Fruit fly (Drosophila melanogaster): ENCODE results near the gene Acsx2.

Acsx2 gene

DNA sequence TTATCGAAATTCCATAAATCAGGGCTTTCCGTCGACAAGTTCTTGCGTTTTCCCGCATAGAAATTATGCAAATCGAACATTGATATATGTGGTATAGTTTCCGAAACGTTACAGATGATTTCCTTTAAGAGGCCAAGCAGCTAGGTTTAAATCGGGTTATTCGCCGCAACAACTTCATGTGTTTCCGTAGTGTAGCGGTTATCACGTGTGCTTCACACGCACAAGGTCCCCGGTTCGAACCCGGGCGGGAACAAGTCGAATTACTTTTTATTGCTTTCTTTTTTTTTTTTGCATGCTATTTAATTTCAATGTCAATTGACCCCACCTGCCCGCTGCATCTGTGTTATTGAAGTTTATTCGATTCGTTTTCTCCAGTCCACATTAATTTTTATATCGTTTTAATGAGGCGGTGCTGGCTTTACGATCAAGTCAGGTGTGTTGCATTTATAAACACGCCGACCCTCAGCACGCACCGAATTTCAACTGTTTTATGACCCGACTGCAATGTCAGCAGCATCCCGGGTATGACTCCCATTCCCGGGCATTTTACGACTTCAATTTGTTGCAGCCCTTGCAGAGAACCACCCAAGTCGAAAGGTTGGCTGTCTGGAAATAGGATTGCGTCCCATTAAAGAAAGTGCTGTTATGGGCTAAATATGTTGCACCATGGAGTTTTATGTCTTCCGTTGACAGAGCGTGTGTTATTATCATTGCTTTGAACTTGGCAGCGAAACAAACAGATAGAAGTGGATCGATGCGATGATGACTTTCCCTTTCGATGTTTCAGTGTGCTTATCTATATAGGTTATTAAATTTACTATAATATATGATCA, 11.6 kb downstream of the Acsx2 start (continued):
- TF ChIP-seq D19B (GFP tag; optimal IDR thresholded peaks at IDR 0.05) (no peak), CG6791 (GFP tag; IDR thresholded peaks at IDR 0.05; ENCODE audit: partially characterized antibody) (peak; percentile 91), lbe (GFP tag; optimal IDR thresholded peaks at IDR 0.05) (no peak), cad (GFP tag; optimal IDR thresholded peaks at IDR 0.05) (peak; percentile 84), row (GFP tag; IDR thresholded peaks at IDR 0.05) (no peak), hb (GFP tag; IDR thresholded peaks at IDR 0.05; ENCODE audit: partially characterized antibody) (peak; percentile 59; the same call in 1 of the 3 replicates), Kr (GFP tag; optimal IDR thresholded peaks at IDR 0.05) (no peak), vvl (GFP tag; IDR thresholded peaks at IDR 0.05) (peak; percentile 24; the same call in 1 of the 2 replicates), CG17829 (tag; optimal IDR thresholded peaks at IDR 0.05) (no peak), CG13775 (GFP tag; optimal IDR thresholded peaks at IDR 0.05) (no peak), vnd (GFP tag; IDR thresholded peaks at IDR 0.05; ENCODE audit: partially characterized antibody) (peak; percentile 72), CG7928 (GFP tag; optimal IDR thresholded peaks at IDR 0.05) (no peak), B-H2 (GFP tag; optimal IDR thresholded peaks at IDR 0.05) (no peak), ac (GFP tag; optimal IDR thresholded peaks at IDR 0.05) (no peak), unc-4 (GFP tag; IDR thresholded peaks at IDR 0.05; ENCODE audit: partially characterized antibody) (0 out of 2 replicates have a peak, but pooled peaks have one; percentile 24), run (tag; optimal IDR thresholded peaks at IDR 0.05) (no peak), twi (tag; optimal IDR thresholded peaks at IDR 0.05) (peak; percentile 95), sens (GFP tag) (peak; percentile 80), lmd (GFP tag; IDR thresholded peaks at IDR 0.05) (no peak), Scr (GFP tag; IDR thresholded peaks at IDR 0.05; ENCODE audit: partially characterized antibody) (peak; percentile 70), BtbVII (GFP tag; optimal IDR thresholded peaks at IDR 0.05) (no peak), rib (GFP tag; IDR thresholded peaks at IDR 0.05) (no peak), HLHmδ (GFP tag; optimal IDR thresholded peaks at IDR 0.05) (no peak), CG14014 (GFP tag; IDR thresholded peaks at IDR 0.05) (no peak), CG3995 (GFP tag; optimal IDR thresholded peaks at IDR 0.05) (no peak), jumu (GFP tag; optimal IDR thresholded peaks at IDR 0.05) (no peak), ato (GFP tag; IDR thresholded peaks at IDR 0.05; ENCODE audit: partially characterized antibody) (peak; percentile 68), ci (GFP tag; IDR thresholded peaks at IDR 0.05) (peak; percentile 8; the same call in 1 of the 3 replicates), CG9797 (GFP tag; optimal IDR thresholded peaks at IDR 0.05) (no peak), CG43689 (GFP tag; IDR thresholded peaks at IDR 0.05) (no peak), fd96Cb (tag; optimal IDR thresholded peaks at IDR 0.05) (no peak), CG14860 (GFP tag; IDR thresholded peaks at IDR 0.05; ENCODE audit: partially characterized antibody) (peak; percentile 74), CG31441 (GFP tag; IDR thresholded peaks at IDR 0.05) (no peak), CG42726 (GFP tag; IDR thresholded peaks at IDR 0.05; ENCODE audit: partially characterized antibody) (peak; percentile 89), CG14050 (GFP tag; IDR thresholded peaks at IDR 0.05) (no peak), CG8281 (tag; optimal IDR thresholded peaks at IDR 0.05) (no peak), Hr3 (GFP tag; optimal IDR thresholded peaks at IDR 0.05) (no peak), ara (GFP tag; IDR thresholded peaks at IDR 0.05) (no peak), CG33557 (GFP tag; optimal IDR thresholded peaks at IDR 0.05) (no peak), knrl (GFP tag; IDR thresholded peaks at IDR 0.05; ENCODE audit: partially characterized antibody) (peak; percentile 58; the same call in 1 of the 3 replicates), inv (GFP tag; IDR thresholded peaks at IDR 0.05; ENCODE audit: partially characterized antibody) (peak; percentile 29; the same call in 1 of the 2 replicates), NC2β (GFP tag; optimal IDR thresholded peaks at IDR 0.05) (no peak), Sox100B (GFP tag; optimal IDR thresholded peaks at IDR 0.05) (no peak), CG34224 (GFP tag; IDR thresholded peaks at IDR 0.05; ENCODE audit: partially characterized antibody) (peak; percentile 67), Atf6 (GFP tag; IDR thresholded peaks at IDR 0.05) (peak; percentile 23; the same call in 1 of the 2 replicates), CG11696 (GFP tag; IDR thresholded peaks at IDR 0.05) (no peak), nerfin-2 (GFP tag; IDR thresholded peaks at IDR 0.05; ENCODE audit: partially characterized antibody) (peak; percentile 85), CG11085 (GFP tag; IDR thresholded peaks at IDR 0.05) (no peak)
